Fruit fly (Drosophila melanogaster) ovary, adult (tissue): ENCODE results near the gene Amun.

ENCODE experiments used
- CG17801 ChIP-seq: fragments of 200-800 bp; optimal IDR thresholded peaks from 2 replicates; lab custom pipeline; 2019; ENCODE audit warnings: missing biosample characterization, mild to moderate bottlenecking, missing genetic modification characterization, moderate library complexity; ENCODE audit not compliant: partially characterized antibody

Gene Amun

dm6 chrX:11683480-11683879 is 31.9 kb downstream of the Amun start:
- peak; percentile 47 for TF ChIP-seq CG17801 (GFP tag; lab: Kevin White, UChicago)

dm6 chrX:11681558-11682551 is 33.5 kb downstream of the Amun start:
- TF ChIP-seq CG17801 (GFP tag; lab: Kevin White, UChicago) = peak; percentile 69

- TF ChIP-seq CG17801 (GFP tag; lab: Kevin White, UChicago) = peak; percentile 74
Observed at dm6 chrX:11680405-11680804, 35.0 kb downstream of the Amun start.

- peak; percentile 1 for TF ChIP-seq CG17801 (GFP tag; lab: Kevin White, UChicago)
Observed at dm6 chrX:11679461-11679860, 35.9 kb downstream of the Amun start.

dm6 chrX:11678539-11679040 is 36.8 kb downstream of the Amun start, which contains the start of the genes Vlet and bif:
TSS of gene Vlet (minus strand) at chrX:11678589.
TSS of gene bif (plus strand) at chrX:11678970.
- peak; percentile 74 for TF ChIP-seq CG17801 (GFP tag; lab: Kevin White, UChicago)

dm6 chrX:11664058-11664457 is 51.3 kb downstream of the Amun start:
- no peak for TF ChIP-seq CG17801 (GFP tag; lab: Kevin White, UChicago)

- TF ChIP-seq CG17801 (GFP tag; lab: Kevin White, UChicago) = no peak
Observed at dm6 chrX:11660476-11660875, 54.9 kb downstream of the Amun start.
